Worm (Caenorhabditis elegans): ENCODE results near the gene dpy-31.
A peak's percentile ranks its signal among the peaks of the same experiment; 100 is the strongest.

dpy-31 gene

ce11 chrIII:7212028-7212427 is 10.0 kb downstream of the dpy-31 start (continued):
- TF ChIP-seq unc-86 (tag; optimal IDR thresholded peaks at IDR 0.05): no peak
- no peak for TF ChIP-seq tlp-1 (tag; optimal IDR thresholded peaks at IDR 0.05)
- no peak for TF ChIP-seq nhr-84 (tag; optimal IDR thresholded peaks at IDR 0.05)
- peak in 1 of 2 experiments; percentile 14 for TF ChIP-seq lin-35 (GFP tag; optimal IDR thresholded peaks at IDR 0.05)
- TF ChIP-seq C34B4.2 (tag; optimal IDR thresholded peaks at IDR 0.05): no peak
- no peak for TF ChIP-seq F16B12.6 (tag; optimal IDR thresholded peaks at IDR 0.05)
- TF ChIP-seq vab-15 (tag; optimal IDR thresholded peaks at IDR 0.05): no peak
- TF ChIP-seq nhr-20 (tag; optimal IDR thresholded peaks at IDR 0.05): peak; percentile 2
- TF ChIP-seq ceh-90 (tag; optimal IDR thresholded peaks at IDR 0.05): no peak
- TF ChIP-seq blmp-1 (tag; optimal IDR thresholded peaks at IDR 0.05): peak; percentile 94
- TF ChIP-seq ces-1 (GFP tag; optimal IDR thresholded peaks at IDR 0.05): no peak
- no peak for TF ChIP-seq hpl-2 (GFP tag; optimal IDR thresholded peaks at IDR 0.05)
- TF ChIP-seq lin-15B (tag; optimal IDR thresholded peaks at IDR 0.05): no peak
- no peak for TF ChIP-seq nhr-85 (tag)
- TF ChIP-seq C16A3.4 (tag; optimal IDR thresholded peaks at IDR 0.05): no peak
- TF ChIP-seq lin-14 (GFP tag; optimal IDR thresholded peaks at IDR 0.05): peak; percentile 46
- TF ChIP-seq fkh-8 (tag; optimal IDR thresholded peaks at IDR 0.05): no peak
- TF ChIP-seq zip-4 (GFP tag; optimal IDR thresholded peaks at IDR 0.05): no peak
- 0 out of 2 replicates have a peak, but pooled peaks have one; percentile 9 for TF ChIP-seq nhr-19 (GFP tag; conservative IDR thresholded peaks at IDR 0.05)

DNA sequence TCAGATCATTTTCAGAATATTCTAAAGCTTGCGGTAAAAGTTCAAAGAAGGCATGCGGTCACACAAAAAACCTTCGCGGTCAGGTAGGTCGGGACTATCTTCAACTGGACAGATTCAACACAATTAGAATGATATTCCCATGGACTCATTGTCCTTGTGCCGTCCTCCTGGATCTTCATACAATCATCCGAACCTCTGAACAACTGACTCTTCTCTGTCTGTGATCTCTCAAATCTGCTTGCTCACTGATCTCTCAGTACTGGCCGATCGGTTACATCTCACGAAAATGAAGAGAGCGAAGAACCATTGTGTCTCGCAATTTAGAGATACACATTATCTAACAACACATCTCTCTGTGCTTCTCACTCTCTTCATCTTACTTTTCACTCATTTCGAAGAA is 13.5 kb downstream of the dpy-31 start:
- TF ChIP-seq snu-23 (GFP tag; optimal IDR thresholded peaks at IDR 0.05) (peak; percentile 9), nhr-71 (tag; optimal IDR thresholded peaks at IDR 0.05) (peak; percentile 49), rnt-1 (tag; optimal IDR thresholded peaks at IDR 0.05) (peak; percentile 63), nhr-11 (tag; optimal IDR thresholded peaks at IDR 0.05) (no peak), swsn-7 (tag; optimal IDR thresholded peaks at IDR 0.05) (no peak), egl-27 (tag; optimal IDR thresholded peaks at IDR 0.05) (no peak), ceh-82 (tag; optimal IDR thresholded peaks at IDR 0.05) (no peak), nhr-77 (tag; optimal IDR thresholded peaks at IDR 0.05) (no peak), blmp-1 (tag; optimal IDR thresholded peaks at IDR 0.05) (no peak), lsy-2 (tag; optimal IDR thresholded peaks at IDR 0.05) (peak in 1 of 2 experiments; percentile 41), ceh-63 (GFP tag; optimal IDR thresholded peaks at IDR 0.05) (no peak), lin-35 (GFP tag; optimal IDR thresholded peaks at IDR 0.05) (peak in 1 of 2 experiments; percentile 13), lin-14 (GFP tag; optimal IDR thresholded peaks at IDR 0.05) (peak; percentile 62), lir-3 (tag; optimal IDR thresholded peaks at IDR 0.05; ENCODE audit: poor library complexity) (no peak), nhr-19 (GFP tag; conservative IDR thresholded peaks at IDR 0.05) (0 out of 2 replicates have a peak, but pooled peaks have one; percentile 6), fkh-8 (tag; optimal IDR thresholded peaks at IDR 0.05) (no peak), efl-1 (optimal IDR thresholded peaks at IDR 0.05) (no peak), efl-1 (GFP tag; optimal IDR thresholded peaks at IDR 0.05 in 1 of 2) (peak in 1 of 2 experiments; percentile 44)

DNA sequence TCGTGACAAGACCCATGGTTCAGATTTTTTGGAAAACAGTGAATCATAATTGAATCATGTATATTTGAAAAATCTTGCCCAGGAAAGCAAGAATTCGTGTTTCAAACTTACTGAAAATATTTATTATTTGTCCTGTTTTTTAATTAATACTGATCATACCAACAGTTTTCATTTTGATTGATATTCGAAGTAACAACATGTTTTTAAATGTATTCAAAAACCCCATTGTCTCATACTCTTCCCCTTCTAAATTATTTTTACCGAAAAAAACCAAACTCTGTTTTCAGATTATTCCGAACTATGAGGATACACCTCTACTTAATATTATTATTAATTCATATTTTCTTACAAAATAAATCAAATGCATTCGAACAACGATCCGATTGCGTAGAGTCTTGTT is 14.2 kb downstream of the dpy-31 start, which contains the start of gene R151.1:
Gene R151.1 (plus strand): TSS at position 301 of the 400 bp plus-strand sequence.
- TF ChIP-seq dsc-1 (tag; optimal IDR thresholded peaks at IDR 0.05): no peak
- TF ChIP-seq nhr-237 (tag; optimal IDR thresholded peaks at IDR 0.05): no peak
- TF ChIP-seq Y116A8C.19 (tag; optimal IDR thresholded peaks at IDR 0.05; ENCODE audit: borderline replicate concordance): no peak

DNA sequence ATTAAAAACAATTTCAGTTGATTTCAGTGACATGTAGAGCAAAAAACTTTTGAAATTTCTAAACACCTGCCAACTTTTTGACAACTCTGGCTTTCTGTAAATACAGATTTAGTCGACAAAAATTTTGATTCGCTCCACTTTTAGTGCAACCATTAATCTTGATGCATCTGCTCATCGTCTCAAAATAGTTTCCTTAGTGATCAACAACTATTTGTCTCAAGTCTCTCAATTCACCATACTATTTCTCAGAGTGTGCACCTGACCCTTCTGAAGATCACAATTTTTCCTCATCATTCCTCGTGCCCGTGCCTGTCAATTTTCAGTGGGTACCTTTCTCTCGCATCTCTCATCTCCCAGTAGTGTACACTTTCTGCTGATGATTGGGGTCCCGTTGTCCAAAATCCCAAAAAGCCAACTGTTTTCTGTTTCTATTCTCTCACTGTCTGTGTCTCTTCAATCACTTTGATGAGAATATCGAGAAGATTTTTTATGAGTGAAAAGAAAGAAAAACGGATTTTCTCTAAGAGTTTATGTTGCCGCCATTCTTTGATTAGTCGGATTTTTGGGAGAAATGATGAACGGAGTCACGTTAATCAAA is 15.0 kb downstream of the dpy-31 start:
- no peak for TF ChIP-seq irx-1 (tag; optimal IDR thresholded peaks at IDR 0.05)
- TF ChIP-seq mef-2 (tag; optimal IDR thresholded peaks at IDR 0.05): peak; percentile 54
- TF ChIP-seq hlh-17 (GFP tag; optimal IDR thresholded peaks at IDR 0.05; ENCODE audit: borderline replicate concordance): no peak
- TF ChIP-seq ceh-88 (GFP tag; IDR thresholded peaks at IDR 0.05): no peak
- TF ChIP-seq ztf-11 (tag; optimal IDR thresholded peaks at IDR 0.05): no peak
- no peak for TF ChIP-seq unc-86 (tag; optimal IDR thresholded peaks at IDR 0.05)
- TF ChIP-seq tbx-2 (tag; optimal IDR thresholded peaks at IDR 0.05): peak; percentile 58
- peak; percentile 94 for TF ChIP-seq nhr-71 (tag; optimal IDR thresholded peaks at IDR 0.05)
- peak; percentile 43 for TF ChIP-seq dsc-1 (tag; optimal IDR thresholded peaks at IDR 0.05)
- no peak for TF ChIP-seq pax-3 (tag; optimal IDR thresholded peaks at IDR 0.05)
- no peak for TF ChIP-seq nhr-90 (tag; optimal IDR thresholded peaks at IDR 0.05; ENCODE audit: poor library complexity)
- peak; percentile 22 to 52 for TF ChIP-seq efl-1 (optimal IDR thresholded peaks at IDR 0.05)
- peak; percentile 23 to 81 for TF ChIP-seq efl-1 (GFP tag; optimal IDR thresholded peaks at IDR 0.05 in 1 of 2)
- TF ChIP-seq ceh-63 (GFP tag; optimal IDR thresholded peaks at IDR 0.05): no peak
- TF ChIP-seq mdl-1 (tag; optimal IDR thresholded peaks at IDR 0.05): peak in 1 of 2 experiments; percentile 14
- no peak for TF ChIP-seq pag-3 (tag; optimal IDR thresholded peaks at IDR 0.05; ENCODE audit: borderline replicate concordance, insufficient read depth)
- peak; percentile 77 for TF ChIP-seq nhr-20 (tag; optimal IDR thresholded peaks at IDR 0.05)
- TF ChIP-seq jun-1 (tag; optimal IDR thresholded peaks at IDR 0.05): no peak
- TF ChIP-seq nhr-77 (tag; optimal IDR thresholded peaks at IDR 0.05): no peak

Measured in whole organism, L1 larva.